Fruit fly (Drosophila melanogaster) whole organism, embryonic: ENCODE measurements around the gene Acp76A.

Experiments
- Bgb ChIP-seq: fragments of 200-800 bp; sonication (Bioruptor generic); IDR thresholded peaks from 2 replicates; pipeline ENCODE4 v1.3.6; 2022; ENCODE audit warnings: missing biosample characterization, missing genetic modification characterization; ENCODE audit not compliant: partially characterized antibody
- CG10147 ChIP-seq: fragments of 200-800 bp; sonication (Bioruptor generic); optimal IDR thresholded peaks from 2 replicates; lab custom pipeline; 2019; ENCODE audit warnings: missing biosample characterization, mild to moderate bottlenecking, missing genetic modification characterization, moderate library complexity
- CG10267 ChIP-seq: fragments of 200-800 bp; sonication (Bioruptor generic); optimal IDR thresholded peaks from 2 replicates; lab custom pipeline; 2018; ENCODE audit warnings: missing biosample characterization, mild to moderate bottlenecking, missing genetic modification characterization, moderate library complexity
- CG11504 ChIP-seq: fragments of 200-800 bp; sonication (Bioruptor generic); optimal IDR thresholded peaks from 3 replicates; lab custom pipeline; 2019; ENCODE audit warnings: missing biosample characterization, mild to moderate bottlenecking, missing genetic modification characterization, moderate library complexity
- CG14860 ChIP-seq: fragments of 200-800 bp; sonication (Bioruptor generic); IDR thresholded peaks from 3 replicates; pipeline ENCODE4 v1.3.6; 2022; ENCODE audit warnings: missing biosample characterization, missing genetic modification characterization; ENCODE audit not compliant: partially characterized antibody
- CG15011 ChIP-seq: fragments of 200-800 bp; sonication (Bioruptor generic); optimal IDR thresholded peaks from 3 replicates; lab custom pipeline; 2018; ENCODE audit warnings: missing biosample characterization, mild to moderate bottlenecking, missing genetic modification characterization
- CG15601 ChIP-seq: fragments of 200-800 bp; sonication (Bioruptor generic); optimal IDR thresholded peaks from 3 replicates; lab custom pipeline; 2019; ENCODE audit warnings: missing biosample characterization, mild to moderate bottlenecking, missing genetic modification characterization, moderate library complexity
- CG1602 ChIP-seq: fragments of 200-800 bp; sonication (Bioruptor generic); optimal IDR thresholded peaks from 3 replicates; lab custom pipeline; 2016; ENCODE audit warnings: missing biosample characterization, missing genetic modification characterization
- CG1603 ChIP-seq: fragments of 200-800 bp; sonication (Bioruptor generic); optimal IDR thresholded peaks from 2 replicates; lab custom pipeline; 2019; ENCODE audit warnings: missing biosample characterization, mild to moderate bottlenecking, missing genetic modification characterization, moderate library complexity
- CG2120 ChIP-seq: fragments of 200-800 bp; sonication (Bioruptor generic); optimal IDR thresholded peaks from 3 replicates; lab custom pipeline; 2016; ENCODE audit warnings: missing biosample characterization, missing genetic modification characterization
- CG33557 ChIP-seq: fragments of 200-800 bp; sonication (Bioruptor generic); optimal IDR thresholded peaks from 2 replicates; lab custom pipeline; 2019; ENCODE audit warnings: missing biosample characterization, mild to moderate bottlenecking, missing genetic modification characterization, moderate library complexity
- CG5180 ChIP-seq: fragments of 200-800 bp; sonication (Bioruptor generic); optimal IDR thresholded peaks from 3 replicates; lab custom pipeline; 2017; ENCODE audit warnings: missing biosample characterization, missing genetic modification characterization, mild to moderate bottlenecking, moderate library complexity, missing genetic modification reagents
- CG5245 ChIP-seq: fragments of 200-800 bp; sonication (Bioruptor generic); optimal IDR thresholded peaks from 3 replicates; lab custom pipeline; 2016; ENCODE audit warnings: missing biosample characterization, missing genetic modification characterization
- CG6272 ChIP-seq: fragments of 200-800 bp; sonication (Bioruptor generic); IDR thresholded peaks from 2 replicates; pipeline ENCODE4 v1.3.6; 2022; ENCODE audit warnings: missing biosample characterization, missing genetic modification characterization
- CG6791 ChIP-seq: fragments of 200-800 bp; sonication (Bioruptor generic); IDR thresholded peaks from 3 replicates; pipeline ENCODE4 v1.3.6; 2022; ENCODE audit warnings: missing biosample characterization, missing genetic modification characterization; ENCODE audit not compliant: partially characterized antibody
- CG6854 ChIP-seq: fragments of 200-800 bp; sonication (Bioruptor generic); optimal IDR thresholded peaks from 3 replicates; lab custom pipeline; 2017; ENCODE audit warnings: missing biosample characterization, mild to moderate bottlenecking, missing genetic modification characterization
- CG7372 ChIP-seq: fragments of 200-800 bp; sonication (Bioruptor generic); IDR thresholded peaks from 2 replicates; pipeline ENCODE4 v1.3.6; 2022; ENCODE audit warnings: missing biosample characterization, missing genetic modification characterization
- CG8089 ChIP-seq: fragments of 200-800 bp; sonication (Bioruptor generic); optimal IDR thresholded peaks from 3 replicates; lab custom pipeline; 2016; ENCODE audit warnings: missing biosample characterization, missing genetic modification characterization
- CTCF ChIP-seq: fragments of 200-800 bp; sonication (Bioruptor generic); optimal IDR thresholded peaks from 2 replicates; lab custom pipeline; 2017; ENCODE audit warnings: missing biosample characterization, mild to moderate bottlenecking, missing genetic modification characterization, moderate library complexity
- Hmr ChIP-seq: fragments of 200-800 bp; sonication (Bioruptor generic); optimal IDR thresholded peaks from 3 replicates; lab custom pipeline; 2017; ENCODE audit warnings: mild to moderate bottlenecking, missing biosample characterization, missing genetic modification reagents, missing genetic modification characterization
- Hr3 ChIP-seq: fragments of 200-800 bp; sonication (Bioruptor generic); optimal IDR thresholded peaks from 3 replicates; lab custom pipeline; 2016; ENCODE audit warnings: missing biosample characterization, missing genetic modification characterization
- Hr39 ChIP-seq: fragments of >200 bp; optimal IDR thresholded peaks from 2 replicates; lab custom pipeline; 2017
- Hr51 ChIP-seq, 2 experiments: fragments of 200-800 bp; sonication (Bioruptor generic); optimal IDR thresholded peaks; 2 replicates in 1 of 2; 3 replicates in 1 of 2; lab custom pipeline; 2016 to 2018; ENCODE audit warnings: missing biosample characterization in 2 of 2, missing genetic modification characterization in 2 of 2, mild to moderate bottlenecking in 1 of 2, moderate library complexity in 1 of 2
- Kr ChIP-seq: fragments of 200-800 bp; sonication (Bioruptor generic); optimal IDR thresholded peaks from 2 replicates; lab custom pipeline; 2017; ENCODE audit warnings: missing biosample characterization, mild to moderate bottlenecking, missing genetic modification characterization
- Lim3 ChIP-seq: fragments of 200-800 bp; sonication (Bioruptor generic); IDR thresholded peaks from 2 replicates; pipeline ENCODE4 v1.3.6; 2022; ENCODE audit warnings: missing biosample characterization, missing genetic modification characterization
- PHDP ChIP-seq: fragments of 200-800 bp; sonication (Bioruptor generic); optimal IDR thresholded peaks from 3 replicates; lab custom pipeline; 2018; ENCODE audit warnings: missing biosample characterization, mild to moderate bottlenecking, missing genetic modification characterization, moderate library complexity
- Trl ChIP-seq, 3 experiments: fragments of >200 bp in 2 of 3; fragments of 200-800 bp in 1 of 3; sonication (Bioruptor generic) in 1 of 3; optimal IDR thresholded peaks; 2 replicates in 1 of 3; 3 replicates in 2 of 3; lab custom pipeline; 2016 to 2017; ENCODE audit warnings: missing biosample characterization in 1 of 3, missing genetic modification characterization in 1 of 3
- crol ChIP-seq: fragments of 200-800 bp; sonication (Bioruptor generic); IDR thresholded peaks from 2 replicates; pipeline ENCODE4 v1.3.6; 2022; ENCODE audit warnings: missing biosample characterization, missing genetic modification characterization
- dpn ChIP-seq, 2 experiments: fragments of 200-800 bp; sonication (Bioruptor generic); optimal IDR thresholded peaks; 3 replicates each; lab custom pipeline; 2016; ENCODE audit warnings: missing biosample characterization in 2 of 2, missing genetic modification characterization in 2 of 2
- dysf ChIP-seq: fragments of 200-800 bp; sonication (Bioruptor generic); IDR thresholded peaks from 3 replicates; pipeline ENCODE4 v1.3.6; 2022; ENCODE audit warnings: missing biosample characterization, missing genetic modification characterization
- ewg ChIP-seq: fragments of 200-800 bp; sonication (Bioruptor generic); optimal IDR thresholded peaks from 3 replicates; lab custom pipeline; 2017; ENCODE audit warnings: mild to moderate bottlenecking, missing biosample characterization, missing genetic modification reagents, missing genetic modification characterization
- gem ChIP-seq: fragments of 200-800 bp; sonication (Bioruptor generic); optimal IDR thresholded peaks from 2 replicates; lab custom pipeline; 2019; ENCODE audit warnings: missing biosample characterization, mild to moderate bottlenecking, missing genetic modification characterization, moderate library complexity
- gfzf ChIP-seq: fragments of 200-800 bp; sonication (Bioruptor generic); optimal IDR thresholded peaks from 2 replicates; lab custom pipeline; 2016; ENCODE audit warnings: missing biosample characterization, mild to moderate bottlenecking, missing genetic modification characterization, moderate library complexity
- jing ChIP-seq: fragments of 200-800 bp; sonication (Bioruptor generic); optimal IDR thresholded peaks from 2 replicates; lab custom pipeline; 2018; ENCODE audit warnings: missing biosample characterization, mild to moderate bottlenecking, missing genetic modification characterization
- jumu ChIP-seq: fragments of 200-800 bp; sonication (Bioruptor generic); optimal IDR thresholded peaks from 3 replicates; lab custom pipeline; 2016; ENCODE audit warnings: missing biosample characterization, missing genetic modification characterization
- nom ChIP-seq: fragments of 200-800 bp; sonication (Bioruptor generic); optimal IDR thresholded peaks from 2 replicates; lab custom pipeline; 2017; ENCODE audit warnings: missing biosample characterization, missing genetic modification characterization, mild to moderate bottlenecking, moderate library complexity, missing genetic modification reagents
- p53 ChIP-seq: fragments of 200-800 bp; sonication (Bioruptor generic); optimal IDR thresholded peaks from 2 replicates; lab custom pipeline; 2016; ENCODE audit warnings: missing biosample characterization, missing genetic modification characterization
- scrt ChIP-seq: fragments of 200-800 bp; sonication (Bioruptor generic); optimal IDR thresholded peaks from 2 replicates; lab custom pipeline; 2018; ENCODE audit warnings: missing biosample characterization, mild to moderate bottlenecking, missing genetic modification characterization, moderate library complexity
- seq ChIP-seq: fragments of 200-800 bp; sonication (Bioruptor generic); IDR thresholded peaks from 2 replicates; pipeline ENCODE4 v1.3.6; 2022; ENCODE audit warnings: missing biosample characterization, missing genetic modification characterization
- sisA ChIP-seq: fragments of 200-800 bp; sonication (Bioruptor generic); IDR thresholded peaks from 2 replicates; pipeline ENCODE4 v1.3.6; 2022; ENCODE audit warnings: missing biosample characterization, missing genetic modification characterization
- slp2 ChIP-seq: fragments of 200-800 bp; sonication (Bioruptor generic); optimal IDR thresholded peaks from 2 replicates; lab custom pipeline; 2016; ENCODE audit warnings: missing biosample characterization, missing genetic modification characterization
- so ChIP-seq: fragments of 200-800 bp; sonication (Bioruptor generic); IDR thresholded peaks from 3 replicates; pipeline ENCODE4 v1.3.6; 2022; ENCODE audit warnings: missing biosample characterization, missing genetic modification characterization
- sqz ChIP-seq: fragments of 200-800 bp; sonication (Bioruptor generic); optimal IDR thresholded peaks from 3 replicates; lab custom pipeline; 2018; ENCODE audit warnings: missing biosample characterization, mild to moderate bottlenecking, missing genetic modification characterization
- tup ChIP-seq: fragments of 200-800 bp; sonication (Bioruptor generic); optimal IDR thresholded peaks from 2 replicates; lab custom pipeline; 2016; ENCODE audit warnings: missing biosample characterization, mild to moderate bottlenecking, missing genetic modification characterization, moderate library complexity
- unc-4 ChIP-seq: fragments of 200-800 bp; sonication (Bioruptor generic); IDR thresholded peaks from 2 replicates; pipeline ENCODE4 v1.3.6; 2022; ENCODE audit warnings: missing biosample characterization, missing genetic modification characterization; ENCODE audit not compliant: partially characterized antibody
- wdn ChIP-seq: fragments of 200-800 bp; sonication (Bioruptor generic); IDR thresholded peaks from 2 replicates; pipeline ENCODE4 v1.3.6; 2022; ENCODE audit warnings: missing biosample characterization, missing genetic modification characterization
- zen2 ChIP-seq: fragments of 200-800 bp; sonication (Bioruptor generic); IDR thresholded peaks from 3 replicates; pipeline ENCODE4 v1.3.6; 2022; ENCODE audit warnings: missing biosample characterization, missing genetic modification characterization; ENCODE audit not compliant: partially characterized antibody

Gene Acp76A

dm6 chr3L:19062472-19063409, 10.9 kb upstream of the Acp76A start, which contains the start of the genes Ugt316A1 and Sfxn2 (continued):
- peak; percentile 42 for TF ChIP-seq CG15601 (tag; lab: Kevin White, UChicago)
- 0 out of 3 replicates have a peak, but pooled peaks have one; percentile 10 for TF ChIP-seq CG6791 (GFP tag; lab: Robert Waterston, UW)
- peak; percentile 76 for TF ChIP-seq CG2120 (GFP tag; lab: Kevin White, UChicago)
- TF ChIP-seq Hr51 (GFP tag; optimal IDR thresholded peaks at IDR 0.05; lab: Kevin White, UChicago) = peak in 1 of 2 experiments; percentile 28
- TF ChIP-seq CG6272 = peak; percentile 45
- TF ChIP-seq sqz (GFP tag; lab: Kevin White, UChicago) = peak; percentile 75
- no peak for TF ChIP-seq Lim3
- TF ChIP-seq jumu (GFP tag; lab: Kevin White, UChicago) = peak; percentile 17
- peak; percentile 41; the same call in 1 of the 2 replicates for TF ChIP-seq Bgb (GFP tag; lab: Robert Waterston, UW)
- peak; percentile 16 for TF ChIP-seq CG5245
- TF ChIP-seq CG8089 (GFP tag; lab: Kevin White, UChicago) = no peak
- TF ChIP-seq CG33557 (GFP tag; lab: Kevin White, UChicago) = peak; percentile 35
- TF ChIP-seq CTCF (GFP tag; lab: Kevin White, UChicago) = peak; percentile 73
- peak; percentile 89 for TF ChIP-seq gfzf (GFP tag; lab: Kevin White, UChicago)
- TF ChIP-seq CG7372 (GFP tag; lab: Robert Waterston, UW) = 0 out of 2 replicates have a peak, but pooled peaks have one; percentile 20
- TF ChIP-seq gem (tag; lab: Kevin White, UChicago) = peak; percentile 52
- TF ChIP-seq so (GFP tag; lab: Robert Waterston, UW) = no peak; the same call in 2 of the 3 replicates
- TF ChIP-seq crol (GFP tag; lab: Robert Waterston, UW) = peak; percentile 64; the same call in 1 of the 2 replicates
- peak; percentile 39 for TF ChIP-seq CG10147 (GFP tag; lab: Kevin White, UChicago)
- peak; percentile 43 to 45 for TF ChIP-seq dpn (GFP tag; optimal IDR thresholded peaks at IDR 0.05; lab: Kevin White, UChicago)
- TF ChIP-seq wdn = 0 out of 2 replicates have a peak, but pooled peaks have one; percentile 48
- 0 out of 2 replicates have a peak, but pooled peaks have one; percentile 7 for TF ChIP-seq seq (GFP tag; lab: Robert Waterston, UW)
- no peak for TF ChIP-seq jing (GFP tag; lab: Kevin White, UChicago)
- TF ChIP-seq Kr (GFP tag; lab: Kevin White, UChicago) = no peak
- TF ChIP-seq ewg (GFP tag; lab: Kevin White, UChicago) = peak; percentile 46
- 0 out of 2 replicates have a peak, but pooled peaks have one; percentile 38 for TF ChIP-seq unc-4 (GFP tag; lab: Robert Waterston, UW)
- 0 out of 3 replicates have a peak, but pooled peaks have one; percentile 47 for TF ChIP-seq dysf
- TF ChIP-seq Trl (optimal IDR thresholded peaks at IDR 0.05; lab: Kevin White, UChicago) = peak in 1 of 2 experiments; percentile 26
- TF ChIP-seq Trl (GFP tag; optimal IDR thresholded peaks at IDR 0.05; lab: Kevin White, UChicago) = peak; percentile 32
- peak; percentile 38 for TF ChIP-seq tup (GFP tag; lab: Kevin White, UChicago)
- TF ChIP-seq CG10267 (tag; lab: Kevin White, UChicago) = peak; percentile 58
- TF ChIP-seq zen2 (GFP tag; lab: Robert Waterston, UW) = no peak
- peak; percentile 22 for TF ChIP-seq CG1602
- no peak for TF ChIP-seq CG6854
- TF ChIP-seq nom (GFP tag; lab: Kevin White, UChicago) = peak; percentile 72
- no peak for TF ChIP-seq CG15011 (GFP tag; lab: Kevin White, UChicago)
- peak; percentile 41 for TF ChIP-seq Hr3 (GFP tag; lab: Kevin White, UChicago)
- peak; percentile 21 for TF ChIP-seq slp2
- peak; percentile 79 for TF ChIP-seq CG1603 (tag; lab: Kevin White, UChicago)
- TF ChIP-seq CG14860 (GFP tag; lab: Robert Waterston, UW) = no peak
- TF ChIP-seq CG5180 = no peak
- peak; percentile 8 for TF ChIP-seq PHDP (tag; lab: Kevin White, UChicago)
- TF ChIP-seq p53 = peak; percentile 35
- TF ChIP-seq Hr39 (lab: Kevin White, UChicago) = no peak
- TF ChIP-seq scrt (GFP tag; lab: Kevin White, UChicago) = peak; percentile 55
- peak; percentile 38 for TF ChIP-seq sisA (GFP tag; lab: Robert Waterston, UW)
- TF ChIP-seq Hmr (GFP tag; lab: Kevin White, UChicago) = peak; percentile 72
- TF ChIP-seq CG11504 (tag; lab: Kevin White, UChicago) = peak; percentile 66
